Worm (Caenorhabditis elegans) whole organism, L1 larva: ENCODE measurements around the gene C06A6.2.

Source experiments
- hlh-17 ChIP-seq: fragments of 200-800 bp; sonication (Bioruptor generic); optimal IDR thresholded peaks from 2 replicates; lab custom pipeline; 2018; ENCODE audit warnings: missing genetic modification characterization, mild to moderate bottlenecking, missing compliant biosample characterization, moderate library complexity, borderline replicate concordance
- irx-1 ChIP-seq: sonication (generic microtip); optimal IDR thresholded peaks from 2 replicates; lab custom pipeline; 2016; ENCODE audit warnings: missing genetic modification characterization, missing compliant biosample characterization
- snpc-4 ChIP-seq: fragments of 150-350 bp; optimal IDR thresholded peaks from 2 replicates; lab custom pipeline; 2014; ENCODE audit warnings: missing biosample characterization, missing genetic modification characterization

DNA sequence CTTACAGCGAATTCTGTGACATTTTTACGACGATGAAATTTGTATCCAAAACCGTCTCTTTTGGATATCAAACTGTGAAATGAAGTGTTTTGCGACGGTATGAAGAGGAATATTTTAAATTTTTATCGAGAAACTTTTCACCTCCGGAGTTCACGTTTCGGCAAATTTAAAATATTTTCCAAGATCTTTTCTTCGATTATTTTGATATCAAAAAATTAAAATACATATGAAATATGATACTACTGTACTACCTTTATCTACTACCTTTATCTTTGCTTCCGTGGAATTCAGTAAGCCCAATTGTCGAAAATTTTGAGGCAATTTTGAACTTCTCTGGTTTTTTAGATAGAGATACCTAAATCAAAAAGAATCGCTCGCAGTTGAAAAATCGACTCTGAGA is 31.4 kb downstream of the C06A6.2 start, which contains the start of gene kin-26:
- TF ChIP-seq irx-1 (tag; lab: Kevin White, UChicago) (no peak), snpc-4 (no peak), hlh-17 (GFP tag; lab: Kevin White, UChicago) (no peak)
